Worm (Caenorhabditis elegans) whole organism, dauer: ENCODE results near the gene sluh-7.

Experiments
- unc-62 ChIP-seq: sonication (generic microtip); optimal IDR thresholded peaks from 2 replicates; lab custom pipeline; 2017; ENCODE audit warnings: missing biosample characterization, missing genetic modification reagents, missing genetic modification characterization

sluh-7 gene

ce11 chrV:10319434-10319833 lies 36.2 kb downstream of the sluh-7 start, which contains the start of gene B0024.11:
B0024.11 (minus strand) TSS chrV:10319534.
- TF ChIP-seq unc-62 (GFP tag; lab: Kevin White, UChicago), result no peak

DNA sequence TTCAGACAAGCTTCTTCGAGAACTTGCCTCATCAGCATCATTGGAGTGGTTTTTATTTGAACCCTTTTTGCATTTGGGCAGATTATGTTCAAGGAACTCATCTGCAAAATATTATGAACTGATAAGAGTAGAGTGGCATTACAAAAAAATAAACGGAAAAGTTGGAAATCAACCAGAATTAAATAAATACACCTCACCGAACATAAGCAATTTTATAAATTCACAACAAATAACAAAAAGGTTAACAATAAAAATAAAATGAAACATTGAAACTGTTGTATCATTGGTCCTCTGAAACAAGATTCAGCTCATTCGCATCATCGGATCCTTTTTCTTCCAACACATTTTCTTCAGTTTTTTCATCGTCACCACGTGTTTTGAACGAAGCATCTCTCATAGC lies 38.3 kb downstream of the sluh-7 start, which contains the start of gene asps-1:
TSS of gene asps-1 (minus strand) at position 101 of the 400 bp plus-strand sequence.
- no peak for TF ChIP-seq unc-62 (GFP tag; lab: Kevin White, UChicago)

DNA sequence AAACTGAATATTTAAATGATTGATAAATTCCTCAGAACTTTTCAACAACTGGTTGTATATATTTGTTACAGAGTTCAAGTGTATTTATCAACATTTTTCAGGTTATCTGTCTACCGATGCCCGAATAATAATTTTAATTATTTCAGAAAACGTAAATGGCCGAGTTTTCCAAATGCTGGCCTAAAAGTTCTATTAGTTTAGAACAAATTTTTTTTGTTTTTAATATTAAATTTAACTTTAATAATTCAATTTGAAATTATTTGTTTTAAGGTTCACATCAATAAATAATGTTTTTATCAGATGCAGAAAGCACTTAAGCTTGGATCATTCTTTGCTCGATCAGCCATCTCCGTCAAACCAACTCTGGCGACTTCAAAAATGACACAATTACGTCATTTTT lies 41.3 kb downstream of the sluh-7 start, which contains the start of gene trx-2:
TSS of gene trx-2 (plus strand) at position 301 of the 400 bp plus-strand sequence.
- no peak for TF ChIP-seq unc-62 (GFP tag; lab: Kevin White, UChicago)

DNA sequence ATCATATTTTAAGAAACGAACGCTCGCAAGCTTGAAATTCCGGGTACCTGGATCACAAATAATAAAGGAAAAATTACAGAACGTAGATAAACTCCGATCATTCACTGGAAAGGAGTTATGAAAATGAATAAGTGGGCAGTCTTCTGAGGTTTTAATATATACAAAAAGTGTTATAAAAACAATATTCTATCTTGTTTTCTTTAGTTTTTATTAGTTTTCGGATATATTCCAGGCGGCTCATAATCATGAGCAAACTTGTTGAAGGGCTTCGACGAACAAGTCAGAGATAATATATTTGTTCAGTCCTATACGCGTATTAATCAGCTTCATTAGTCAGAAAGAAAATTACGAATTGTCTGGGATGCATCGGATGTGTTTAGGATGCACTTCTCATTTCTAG lies 41.7 kb downstream of the sluh-7 start, which contains the start of gene gcy-6:
TSS of gene gcy-6 (minus strand) at position 101 of the 400 bp plus-strand sequence.
- no peak for TF ChIP-seq unc-62 (GFP tag; lab: Kevin White, UChicago)

- no peak for TF ChIP-seq unc-62 (GFP tag; lab: Kevin White, UChicago)
Observed at ce11 chrV:10307283-10307682, 48.3 kb downstream of the sluh-7 start, which contains the start of gene che-12. che-12 (minus strand) TSS chrV:10307383.
